Fruit fly (Drosophila melanogaster) whole organism, embryonic: ENCODE results near the gene CG8034.

ENCODE experiments used
- ATbp ChIP-seq: fragments of 200-800 bp; sonication (Bioruptor generic); optimal IDR thresholded peaks from 2 replicates; lab custom pipeline; 2017; ENCODE audit warnings: missing biosample characterization, mild to moderate bottlenecking, missing genetic modification characterization, missing genetic modification reagents
- CG1024 ChIP-seq: fragments of 200-800 bp; sonication (Bioruptor generic); IDR thresholded peaks from 2 replicates; pipeline ENCODE4 v1.3.6; 2022; ENCODE audit warnings: missing biosample characterization, missing genetic modification characterization
- CG10565 ChIP-seq: fragments of 200-800 bp; sonication (Bioruptor generic); optimal IDR thresholded peaks from 3 replicates; lab custom pipeline; 2016; ENCODE audit warnings: missing biosample characterization, mild to moderate bottlenecking, missing genetic modification characterization
- CG12104 ChIP-seq: fragments of 200-800 bp; sonication (Bioruptor generic); optimal IDR thresholded peaks from 3 replicates; lab custom pipeline; 2016; ENCODE audit warnings: missing biosample characterization, missing genetic modification characterization
- CG15601 ChIP-seq: fragments of 200-800 bp; sonication (Bioruptor generic); optimal IDR thresholded peaks from 3 replicates; lab custom pipeline; 2019; ENCODE audit warnings: missing biosample characterization, mild to moderate bottlenecking, missing genetic modification characterization, moderate library complexity
- CG16813 ChIP-seq: fragments of 200-800 bp; sonication (Bioruptor generic); IDR thresholded peaks from 3 replicates; pipeline ENCODE4 v1.3.6; 2022; ENCODE audit warnings: missing biosample characterization, missing genetic modification characterization; ENCODE audit not compliant: partially characterized antibody
- CG1832 ChIP-seq: fragments of 200-800 bp; sonication (Bioruptor generic); optimal IDR thresholded peaks from 2 replicates; lab custom pipeline; 2017; ENCODE audit warnings: missing biosample characterization, mild to moderate bottlenecking, missing genetic modification characterization, inconsistent platforms
- CG2120 ChIP-seq: fragments of 200-800 bp; sonication (Bioruptor generic); optimal IDR thresholded peaks from 3 replicates; lab custom pipeline; 2016; ENCODE audit warnings: missing biosample characterization, missing genetic modification characterization
- CG2678 ChIP-seq: fragments of 200-800 bp; sonication (Bioruptor generic); optimal IDR thresholded peaks from 3 replicates; lab custom pipeline; 2019; ENCODE audit warnings: missing biosample characterization, mild to moderate bottlenecking, missing genetic modification characterization, moderate library complexity
- CG3281 ChIP-seq: fragments of 200-800 bp; sonication (Bioruptor generic); optimal IDR thresholded peaks from 3 replicates; lab custom pipeline; 2017; ENCODE audit warnings: missing biosample characterization, mild to moderate bottlenecking, missing genetic modification characterization
- CG34224 ChIP-seq: fragments of 200-800 bp; sonication (Bioruptor generic); IDR thresholded peaks from 3 replicates; pipeline ENCODE4 v1.3.6; 2022; ENCODE audit warnings: missing biosample characterization, missing genetic modification characterization; ENCODE audit not compliant: partially characterized antibody
- CG34376 ChIP-seq: fragments of 200-800 bp; sonication (Bioruptor generic); optimal IDR thresholded peaks from 2 replicates; lab custom pipeline; 2018; ENCODE audit warnings: missing biosample characterization, mild to moderate bottlenecking, missing genetic modification characterization
- CG5180 ChIP-seq: fragments of 200-800 bp; sonication (Bioruptor generic); optimal IDR thresholded peaks from 3 replicates; lab custom pipeline; 2017; ENCODE audit warnings: missing biosample characterization, missing genetic modification characterization, mild to moderate bottlenecking, moderate library complexity, missing genetic modification reagents
- CG7987 ChIP-seq: fragments of 200-800 bp; sonication (Bioruptor generic); optimal IDR thresholded peaks from 2 replicates; lab custom pipeline; 2018; ENCODE audit warnings: missing biosample characterization, mild to moderate bottlenecking, missing genetic modification characterization, moderate library complexity
- Chrac-16 ChIP-seq: fragments of 200-800 bp; sonication (Bioruptor generic); optimal IDR thresholded peaks from 3 replicates; lab custom pipeline; 2016; ENCODE audit warnings: missing biosample characterization, missing genetic modification characterization
- D19A ChIP-seq: fragments of 200-800 bp; optimal IDR thresholded peaks from 3 replicates; lab custom pipeline; 2019; ENCODE audit warnings: missing biosample characterization, mild to moderate bottlenecking, missing genetic modification characterization, moderate library complexity
- D19B ChIP-seq: fragments of 200-800 bp; sonication (Bioruptor generic); optimal IDR thresholded peaks from 2 replicates; lab custom pipeline; 2017; ENCODE audit warnings: missing biosample characterization, mild to moderate bottlenecking, missing genetic modification characterization
- Dip3 ChIP-seq: fragments of 200-800 bp; sonication (Bioruptor generic); optimal IDR thresholded peaks from 3 replicates; lab custom pipeline; 2016; ENCODE audit warnings: missing biosample characterization, missing genetic modification characterization
- Ets65A ChIP-seq: fragments of 200-800 bp; sonication (Bioruptor generic); peaks from one replicate; lab custom pipeline; 2016; ENCODE audit warnings: missing biosample characterization, missing genetic modification characterization
- Med ChIP-seq: fragments of 200-800 bp; sonication (Bioruptor generic); peaks from one replicate; lab custom pipeline; 2016; ENCODE audit warnings: missing biosample characterization, missing genetic modification characterization, mild to moderate bottlenecking, inconsistent platforms, moderate library complexity
- Meics ChIP-seq: fragments of 200-800 bp; sonication (Bioruptor generic); optimal IDR thresholded peaks from 2 replicates; lab custom pipeline; 2017; ENCODE audit warnings: missing biosample characterization, mild to moderate bottlenecking, missing genetic modification characterization
- Rfx ChIP-seq: fragments of 200-800 bp; sonication (Bioruptor generic); IDR thresholded peaks from 2 replicates; pipeline ENCODE4 v1.3.6; 2022; ENCODE audit warnings: missing biosample characterization, missing genetic modification characterization
- chinmo ChIP-seq: fragments of 200-800 bp; sonication (Bioruptor generic); IDR thresholded peaks from 4 replicates; pipeline ENCODE4 v1.3.6; 2022; ENCODE audit warnings: missing biosample characterization, missing genetic modification characterization; ENCODE audit not compliant: partially characterized antibody
- exex ChIP-seq: fragments of 200-800 bp; sonication (Bioruptor generic); optimal IDR thresholded peaks from 4 replicates; lab custom pipeline; 2018; ENCODE audit warnings: missing biosample characterization, mild to moderate bottlenecking, missing genetic modification characterization, moderate library complexity
- fu2 ChIP-seq: fragments of 200-800 bp; sonication (Bioruptor generic); optimal IDR thresholded peaks from 2 replicates; lab custom pipeline; 2016; ENCODE audit warnings: missing biosample characterization, missing genetic modification characterization
- gem ChIP-seq: fragments of 200-800 bp; sonication (Bioruptor generic); optimal IDR thresholded peaks from 2 replicates; lab custom pipeline; 2019; ENCODE audit warnings: missing biosample characterization, mild to moderate bottlenecking, missing genetic modification characterization, moderate library complexity
- ind ChIP-seq: fragments of 200-800 bp; sonication (Bioruptor generic); optimal IDR thresholded peaks from 3 replicates; lab custom pipeline; 2016; ENCODE audit warnings: missing biosample characterization, missing genetic modification characterization
- lilli ChIP-seq: fragments of 200-800 bp; sonication (Bioruptor generic); optimal IDR thresholded peaks from 3 replicates; lab custom pipeline; 2016; ENCODE audit warnings: missing biosample characterization, missing genetic modification characterization
- mirr ChIP-seq: fragments of 200-800 bp; sonication (Bioruptor generic); optimal IDR thresholded peaks from 3 replicates; lab custom pipeline; 2018; ENCODE audit warnings: missing biosample characterization, mild to moderate bottlenecking, missing genetic modification characterization
- pho ChIP-seq: fragments of 200-800 bp; sonication (Bioruptor generic); optimal IDR thresholded peaks from 2 replicates; lab custom pipeline; 2016; ENCODE audit warnings: missing biosample characterization, missing genetic modification characterization
- row ChIP-seq: fragments of 200-800 bp; sonication (Bioruptor generic); IDR thresholded peaks from 3 replicates; pipeline ENCODE4 v1.3.6; 2022; ENCODE audit warnings: missing biosample characterization, missing genetic modification characterization
- slbo ChIP-seq: fragments of 200-800 bp; sonication (Bioruptor generic); IDR thresholded peaks from 2 replicates; pipeline ENCODE4 v1.3.6; 2022; ENCODE audit warnings: missing biosample characterization, missing genetic modification characterization
- sug ChIP-seq: fragments of 200-800 bp; optimal IDR thresholded peaks from 2 replicates; lab custom pipeline; 2019; ENCODE audit warnings: missing biosample characterization, mild to moderate bottlenecking, missing genetic modification characterization, moderate library complexity
- vnd ChIP-seq: fragments of 200-800 bp; sonication (Bioruptor generic); IDR thresholded peaks from 3 replicates; pipeline ENCODE4 v1.3.6; 2022; ENCODE audit warnings: missing biosample characterization, missing genetic modification characterization; ENCODE audit not compliant: partially characterized antibody
- z ChIP-seq: fragments of 200-800 bp; sonication (Bioruptor generic); IDR thresholded peaks from 3 replicates; pipeline ENCODE4 v1.3.6; 2022; ENCODE audit warnings: missing biosample characterization, missing genetic modification characterization
- zfh2 ChIP-seq: fragments of 200-800 bp; sonication (Bioruptor generic); optimal IDR thresholded peaks from 2 replicates; lab custom pipeline; 2016; ENCODE audit warnings: missing biosample characterization, missing genetic modification characterization

Gene CG8034

DNA sequence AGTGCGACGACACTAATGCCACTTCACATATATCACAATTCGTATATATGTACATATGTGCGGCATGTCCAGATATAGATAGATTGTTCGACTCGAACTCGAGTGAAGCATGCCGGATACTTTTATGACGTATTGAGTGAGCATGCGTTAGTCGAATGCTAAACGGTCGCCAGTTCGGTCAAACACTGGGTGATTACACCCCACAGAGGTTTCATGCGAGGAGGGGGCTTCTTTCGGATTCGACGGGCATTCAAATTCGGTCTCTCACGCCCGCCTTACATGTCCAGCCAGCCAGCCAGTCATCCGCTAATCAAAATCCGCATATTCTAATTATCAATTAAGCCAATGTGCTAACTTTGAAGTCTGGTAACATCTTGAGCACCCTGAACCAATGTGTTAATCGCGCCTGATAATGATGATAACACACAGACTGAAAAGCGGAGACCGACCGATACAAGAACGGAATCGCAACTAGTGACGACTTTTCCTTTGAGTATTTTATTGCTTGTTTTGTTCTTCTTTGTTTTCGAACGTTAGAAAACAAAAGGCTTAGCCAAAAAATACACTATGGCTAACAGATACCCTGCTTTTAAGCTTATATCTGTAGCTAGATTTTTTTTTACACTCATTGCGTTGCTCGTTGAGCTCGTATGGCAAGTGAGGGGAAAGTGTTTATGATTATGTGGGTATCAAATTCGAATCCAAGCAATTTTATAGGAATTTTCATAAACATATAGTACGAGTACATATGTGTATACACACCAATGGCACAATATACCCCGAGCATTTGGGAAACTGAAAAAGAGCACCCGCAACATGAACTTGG is 6.0 kb downstream of the CG8034 start:
- TF ChIP-seq ATbp (GFP tag; lab: Kevin White, UChicago) (no peak), fu2 (peak; percentile 0), CG16813 (GFP tag; lab: Robert Waterston, UW) (0 out of 3 replicates have a peak, but pooled peaks have one; percentile 18), Meics (GFP tag; lab: Kevin White, UChicago) (peak; percentile 18), Ets65A (GFP tag; lab: Kevin White, UChicago) (peak; percentile 26), mirr (GFP tag; lab: Kevin White, UChicago) (peak; percentile 42), ind (GFP tag; lab: Kevin White, UChicago) (no peak), CG5180 (GFP tag; lab: Kevin White, UChicago) (peak; percentile 17), CG2678 (tag; lab: Kevin White, UChicago) (peak; percentile 14), Med (peak; percentile 73), CG1832 (GFP tag; lab: Kevin White, UChicago) (no peak), Dip3 (GFP tag; lab: Kevin White, UChicago) (peak; percentile 35), slbo (peak; percentile 14; the same call in 1 of the 2 replicates), chinmo (GFP tag; lab: Robert Waterston, UW) (0 out of 4 replicates have a peak, but pooled peaks have one; percentile 31), Rfx (0 out of 2 replicates have a peak, but pooled peaks have one; percentile 27), D19A (tag; lab: Kevin White, UChicago) (peak; percentile 42), exex (tag; lab: Kevin White, UChicago) (peak; percentile 71), CG12104 (GFP tag; lab: Kevin White, UChicago) (no peak), row (GFP tag; lab: Robert Waterston, UW) (0 out of 3 replicates have a peak, but pooled peaks have one; percentile 15), CG10565 (GFP tag; lab: Kevin White, UChicago) (no peak), lilli (peak; percentile 4), vnd (GFP tag; lab: Robert Waterston, UW) (0 out of 3 replicates have a peak, but pooled peaks have one; percentile 19), CG7987 (GFP tag; lab: Kevin White, UChicago) (peak; percentile 89), CG1024 (GFP tag; lab: Robert Waterston, UW) (no peak), CG2120 (GFP tag; lab: Kevin White, UChicago) (peak; percentile 48), Chrac-16 (GFP tag; lab: Kevin White, UChicago) (no peak), D19B (GFP tag; lab: Kevin White, UChicago) (peak; percentile 8), pho (GFP tag; lab: Kevin White, UChicago) (peak; percentile 24), CG3281 (GFP tag; lab: Kevin White, UChicago) (peak; percentile 25), gem (tag; lab: Kevin White, UChicago) (peak; percentile 22), zfh2 (GFP tag; lab: Kevin White, UChicago) (peak; percentile 45), CG34376 (GFP tag; lab: Kevin White, UChicago) (peak; percentile 48), z (GFP tag; lab: Robert Waterston, UW) (peak; percentile 67; the same call in 2 of the 3 replicates), sug (tag; lab: Kevin White, UChicago) (peak; percentile 75), CG34224 (GFP tag; lab: Robert Waterston, UW) (no peak), CG15601 (tag; lab: Kevin White, UChicago) (no peak)
